Worm (Caenorhabditis elegans) whole organism, midembryonic: ENCODE data around the gene T22F3.7.

ENCODE experiments used
- T22C8.4 ChIP-seq: fragments of 200-800 bp; sonication (Bioruptor generic); IDR thresholded peaks from 2 replicates; pipeline ENCODE4 v1.3.6; 2022; ENCODE audit warnings: missing genetic modification characterization, missing compliant biosample characterization
- flt-1 ChIP-seq: fragments of 200-800 bp; sonication (Bioruptor generic); IDR thresholded peaks from 2 replicates; pipeline ENCODE4 v1.3.6; 2022; ENCODE audit warnings: missing genetic modification characterization, missing compliant biosample characterization
- med-1 ChIP-seq: sonication (generic microtip); optimal IDR thresholded peaks from 2 replicates; lab custom pipeline; 2017; ENCODE audit warnings: missing genetic modification characterization, mild to moderate bottlenecking, missing compliant biosample characterization, antibody characterized with exemption, missing genetic modification reagents; ENCODE audit not compliant: insufficient read depth

ce11 chrV:3606391-3606790, 5.9 kb upstream of the T22F3.7 start:
- TF ChIP-seq T22C8.4 (GFP tag; lab: Robert Waterston, UW) (no peak), flt-1 (GFP tag; lab: Robert Waterston, UW) (no peak), med-1 (GFP tag; lab: Kevin White, UChicago) (no peak)
